Worm (Caenorhabditis elegans) whole organism, L3 larva: ENCODE results near the gene M05D6.8.

Source experiments
- ceh-9 ChIP-seq: sonication (generic microtip); optimal IDR thresholded peaks from 2 replicates; lab custom pipeline; 2018; ENCODE audit warnings: missing biosample characterization, missing genetic modification characterization
- daf-12 ChIP-seq: fragments of 150-350 bp; optimal IDR thresholded peaks from 2 replicates; lab custom pipeline; 2014; ENCODE audit warnings: missing biosample characterization, missing genetic modification reagents, missing genetic modification characterization
- egl-27 ChIP-seq: sonication (generic microtip); optimal IDR thresholded peaks from 4 replicates; lab custom pipeline; 2017; ENCODE audit warnings: missing biosample characterization, missing genetic modification reagents, missing genetic modification characterization
- fkh-10 ChIP-seq: sonication (generic microtip); optimal IDR thresholded peaks from 2 replicates; lab custom pipeline; 2017; ENCODE audit warnings: missing biosample characterization, missing genetic modification reagents, missing genetic modification characterization
- nfya-1 ChIP-seq: sonication (generic microtip); optimal IDR thresholded peaks from 2 replicates; lab custom pipeline; 2017; ENCODE audit warnings: missing genetic modification characterization, mild to moderate bottlenecking, missing compliant biosample characterization, antibody characterized with exemption, moderate library complexity; ENCODE audit not compliant: insufficient read depth
- nhr-11 ChIP-seq: fragments of 150-350 bp; optimal IDR thresholded peaks from 2 replicates; lab custom pipeline; 2014; ENCODE audit warnings: missing biosample characterization, missing genetic modification characterization
- nhr-25 ChIP-seq: sonication (generic microtip); optimal IDR thresholded peaks from 2 replicates; lab custom pipeline; 2017; ENCODE audit warnings: missing biosample characterization, missing genetic modification characterization
- pqm-1 ChIP-seq: fragments of 150-350 bp; optimal IDR thresholded peaks from 2 replicates; lab custom pipeline; 2017; ENCODE audit warnings: missing biosample characterization, missing genetic modification characterization, inconsistent platforms
- sea-2 ChIP-seq: fragments of 150-350 bp; sonication (generic microtip); optimal IDR thresholded peaks from 4 replicates; lab custom pipeline; 2014; ENCODE audit warnings: missing biosample characterization, missing genetic modification reagents, missing genetic modification characterization
- unc-39 ChIP-seq: sonication (generic microtip); optimal IDR thresholded peaks from 4 replicates; lab custom pipeline; 2017; ENCODE audit warnings: missing biosample characterization, missing genetic modification characterization

DNA sequence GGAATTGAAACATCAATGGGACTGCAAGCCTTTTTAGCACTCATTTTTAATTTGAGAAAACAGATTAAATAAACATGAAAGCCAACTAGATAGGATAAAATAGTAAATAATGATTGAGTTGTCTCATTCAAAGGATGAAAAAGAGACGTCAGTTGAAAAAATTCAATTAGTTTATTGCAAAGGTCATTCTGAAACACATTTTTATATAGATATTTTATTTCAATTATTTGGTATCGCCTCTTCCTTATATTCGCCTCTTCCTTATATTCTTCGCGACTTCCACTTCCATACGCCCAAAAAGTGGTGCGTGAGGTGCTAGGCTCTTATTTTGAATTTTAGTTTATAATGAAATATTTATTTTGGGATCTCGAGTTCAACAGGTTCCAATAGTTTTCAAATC lies 36.0 kb downstream of the M05D6.8 start, which contains the start of gene acp-4:
- no peak for TF ChIP-seq daf-12 (tag; lab: Kevin White, UChicago)
- TF ChIP-seq ceh-9 (tag; lab: Kevin White, UChicago) = no peak
- no peak for TF ChIP-seq egl-27 (tag; lab: Kevin White, UChicago)
- no peak for TF ChIP-seq pqm-1
- no peak for TF ChIP-seq fkh-10 (GFP tag; lab: Kevin White, UChicago)
- no peak for TF ChIP-seq nfya-1
- TF ChIP-seq unc-39 (tag; lab: Kevin White, UChicago) = no peak
- no peak for TF ChIP-seq sea-2 (GFP tag; lab: Kevin White, UChicago)
- no peak for TF ChIP-seq nhr-11 (tag; lab: Kevin White, UChicago)
- TF ChIP-seq nhr-25 (tag; lab: Kevin White, UChicago) = no peak
